Fruit fly (Drosophila melanogaster) whole organism, embryonic: ENCODE results near the gene Shaw.

Experiments used
- Abd-B ChIP-seq: fragments of 200-800 bp; sonication (Bioruptor generic); optimal IDR thresholded peaks from 2 replicates; lab custom pipeline; 2018; ENCODE audit warnings: missing biosample characterization, mild to moderate bottlenecking, missing genetic modification characterization, moderate library complexity
- Atf6 ChIP-seq: fragments of 200-800 bp; sonication (Bioruptor generic); IDR thresholded peaks from 2 replicates; pipeline ENCODE4 v1.3.6; 2022; ENCODE audit warnings: missing biosample characterization, missing genetic modification characterization
- B-H2 ChIP-seq: fragments of 200-800 bp; sonication (Bioruptor generic); optimal IDR thresholded peaks from 2 replicates; lab custom pipeline; 2018; ENCODE audit warnings: missing biosample characterization, mild to moderate bottlenecking, missing genetic modification characterization
- CG10147 ChIP-seq: fragments of 200-800 bp; sonication (Bioruptor generic); optimal IDR thresholded peaks from 2 replicates; lab custom pipeline; 2019; ENCODE audit warnings: missing biosample characterization, mild to moderate bottlenecking, missing genetic modification characterization, moderate library complexity
- CG10209 ChIP-seq: fragments of 200-800 bp; sonication (Bioruptor generic); optimal IDR thresholded peaks from 3 replicates; lab custom pipeline; 2017; ENCODE audit warnings: missing biosample characterization, mild to moderate bottlenecking, missing genetic modification characterization, missing genetic modification reagents
- CG1024 ChIP-seq: fragments of 200-800 bp; sonication (Bioruptor generic); IDR thresholded peaks from 2 replicates; pipeline ENCODE4 v1.3.6; 2022; ENCODE audit warnings: missing biosample characterization, missing genetic modification characterization
- CG11560 ChIP-seq: fragments of 200-800 bp; sonication (Bioruptor generic); IDR thresholded peaks from 3 replicates; pipeline ENCODE4 v1.3.6; 2022; ENCODE audit warnings: missing biosample characterization, missing genetic modification characterization
- CG12236 ChIP-seq: fragments of 200-800 bp; sonication (Bioruptor generic); optimal IDR thresholded peaks from 2 replicates; lab custom pipeline; 2016; ENCODE audit warnings: missing biosample characterization, missing genetic modification characterization
- CG15073 ChIP-seq: fragments of 200-800 bp; sonication (Bioruptor generic); optimal IDR thresholded peaks from 2 replicates; lab custom pipeline; 2016; ENCODE audit warnings: missing biosample characterization, missing genetic modification characterization
- CG18476 ChIP-seq: fragments of 200-800 bp; sonication (Bioruptor generic); optimal IDR thresholded peaks from 2 replicates; lab custom pipeline; 2016; ENCODE audit warnings: missing biosample characterization, mild to moderate bottlenecking, missing genetic modification characterization
- CG2116 ChIP-seq: fragments of 200-800 bp; sonication (Bioruptor generic); optimal IDR thresholded peaks from 3 replicates; lab custom pipeline; 2018; ENCODE audit warnings: missing biosample characterization, mild to moderate bottlenecking, missing genetic modification characterization
- CG31224 ChIP-seq: fragments of 200-800 bp; sonication (Bioruptor generic); IDR thresholded peaks from 2 replicates; pipeline ENCODE4 v1.3.6; 2022; ENCODE audit warnings: missing biosample characterization, missing genetic modification characterization
- CG33213 ChIP-seq: fragments of 200-800 bp; sonication (Bioruptor generic); optimal IDR thresholded peaks from 3 replicates; lab custom pipeline; 2016; ENCODE audit warnings: missing biosample characterization, missing genetic modification characterization
- CG33557 ChIP-seq: fragments of 200-800 bp; sonication (Bioruptor generic); optimal IDR thresholded peaks from 2 replicates; lab custom pipeline; 2019; ENCODE audit warnings: missing biosample characterization, mild to moderate bottlenecking, missing genetic modification characterization, moderate library complexity
- CG3726 ChIP-seq: fragments of 200-800 bp; sonication (Bioruptor generic); IDR thresholded peaks from 3 replicates; pipeline ENCODE4, ENCODE4 v1.3.6; 2022; ENCODE audit warnings: missing biosample characterization, missing genetic modification characterization
- CG6791 ChIP-seq: fragments of 200-800 bp; sonication (Bioruptor generic); IDR thresholded peaks from 3 replicates; pipeline ENCODE4 v1.3.6; 2022; ENCODE audit warnings: missing biosample characterization, missing genetic modification characterization; ENCODE audit not compliant: partially characterized antibody
- CG8290 ChIP-seq, 3 experiments: fragments of 200-800 bp; sonication (Bioruptor generic); optimal IDR thresholded peaks; 2 replicates each; lab custom pipeline; 2016 to 2019; ENCODE audit warnings: missing biosample characterization in 3 of 3, missing genetic modification characterization in 3 of 3, mild to moderate bottlenecking in 2 of 3, moderate library complexity in 1 of 3
- CG9817 ChIP-seq: fragments of 200-800 bp; sonication (Bioruptor generic); optimal IDR thresholded peaks from 2 replicates; lab custom pipeline; 2018; ENCODE audit warnings: missing biosample characterization, mild to moderate bottlenecking, missing genetic modification characterization, moderate library complexity
- CG9932 ChIP-seq: fragments of 200-800 bp; sonication (Bioruptor generic); IDR thresholded peaks from 2 replicates; pipeline ENCODE4 v1.3.6; 2022; ENCODE audit warnings: missing biosample characterization, missing genetic modification characterization
- CHES-1-like ChIP-seq: fragments of 200-800 bp; sonication (Bioruptor generic); optimal IDR thresholded peaks from 2 replicates; lab custom pipeline; 2016; ENCODE audit warnings: missing biosample characterization, missing genetic modification characterization
- Chrac-16 ChIP-seq: fragments of 200-800 bp; sonication (Bioruptor generic); optimal IDR thresholded peaks from 3 replicates; lab custom pipeline; 2016; ENCODE audit warnings: missing biosample characterization, missing genetic modification characterization
- CrebB ChIP-seq: fragments of 200-800 bp; sonication (Bioruptor generic); optimal IDR thresholded peaks from 3 replicates; lab custom pipeline; 2018; ENCODE audit warnings: missing biosample characterization, mild to moderate bottlenecking, missing genetic modification characterization
- Dad ChIP-seq: fragments of 200-800 bp; sonication (Bioruptor generic); optimal IDR thresholded peaks from 3 replicates; lab custom pipeline; 2016; ENCODE audit warnings: missing biosample characterization, missing genetic modification characterization
- Doc2 ChIP-seq: fragments of 200-800 bp; sonication (Bioruptor generic); IDR thresholded peaks from 2 replicates; pipeline ENCODE4 v1.3.6; 2022; ENCODE audit warnings: missing biosample characterization, missing genetic modification characterization
- Doc3 ChIP-seq: fragments of 200-800 bp; sonication (Bioruptor generic); IDR thresholded peaks from 3 replicates; pipeline ENCODE4 v1.3.6; 2022; ENCODE audit warnings: missing biosample characterization, missing genetic modification characterization; ENCODE audit not compliant: partially characterized antibody
- Hmr ChIP-seq: fragments of 200-800 bp; sonication (Bioruptor generic); optimal IDR thresholded peaks from 3 replicates; lab custom pipeline; 2017; ENCODE audit warnings: mild to moderate bottlenecking, missing biosample characterization, missing genetic modification reagents, missing genetic modification characterization
- MTF-1 ChIP-seq: fragments of 200-800 bp; sonication (Bioruptor generic); optimal IDR thresholded peaks from 2 replicates; lab custom pipeline; 2018; ENCODE audit warnings: missing biosample characterization, mild to moderate bottlenecking, missing genetic modification characterization, borderline replicate concordance
- Med ChIP-seq: fragments of 200-800 bp; sonication (Bioruptor generic); peaks from one replicate; lab custom pipeline; 2016; ENCODE audit warnings: missing biosample characterization, missing genetic modification characterization, mild to moderate bottlenecking, inconsistent platforms, moderate library complexity
- NK7.1 ChIP-seq: fragments of 200-800 bp; sonication (Bioruptor generic); optimal IDR thresholded peaks from 3 replicates; lab custom pipeline; 2016; ENCODE audit warnings: missing biosample characterization, missing genetic modification characterization
- aop ChIP-seq: fragments of 200-800 bp; sonication (Bioruptor generic); IDR thresholded peaks from 2 replicates; pipeline ENCODE4 v1.3.6; 2022; ENCODE audit warnings: missing biosample characterization, missing genetic modification characterization
- bab2 ChIP-seq: fragments of 200-800 bp; sonication (Bioruptor generic); optimal IDR thresholded peaks from 2 replicates; lab custom pipeline; 2016; ENCODE audit warnings: missing biosample characterization, missing genetic modification characterization
- bigmax ChIP-seq: fragments of 200-800 bp; sonication (Bioruptor generic); optimal IDR thresholded peaks from 2 replicates; lab custom pipeline; 2018; ENCODE audit warnings: missing biosample characterization, mild to moderate bottlenecking, missing genetic modification characterization
- chif ChIP-seq, 2 experiments: fragments of 200-800 bp; sonication (Bioruptor generic); optimal IDR thresholded peaks; 3 replicates each; lab custom pipeline; 2016; ENCODE audit warnings: missing biosample characterization in 2 of 2, missing genetic modification characterization in 2 of 2
- ci ChIP-seq: fragments of 200-800 bp; sonication (Bioruptor generic); IDR thresholded peaks from 3 replicates; pipeline ENCODE4 v1.3.6; 2022; ENCODE audit warnings: missing biosample characterization, missing genetic modification characterization
- danr ChIP-seq: fragments of 200-800 bp; sonication (Bioruptor generic); IDR thresholded peaks from 2 replicates; pipeline ENCODE4 v1.3.6; 2022; ENCODE audit warnings: missing biosample characterization, missing genetic modification characterization
- grn ChIP-seq: fragments of 200-800 bp; sonication (Bioruptor generic); optimal IDR thresholded peaks from 3 replicates; lab custom pipeline; 2017; ENCODE audit warnings: missing biosample characterization, missing genetic modification characterization
- knrl ChIP-seq: fragments of 200-800 bp; sonication (Bioruptor generic); IDR thresholded peaks from 3 replicates; pipeline ENCODE4 v1.3.6; 2022; ENCODE audit warnings: missing biosample characterization, missing genetic modification characterization; ENCODE audit not compliant: partially characterized antibody
- lbe ChIP-seq: fragments of 200-800 bp; sonication (Bioruptor generic); optimal IDR thresholded peaks from 2 replicates; lab custom pipeline; 2016; ENCODE audit warnings: missing biosample characterization, mild to moderate bottlenecking, missing genetic modification characterization
- maf-S ChIP-seq: fragments of 200-800 bp; sonication (Bioruptor generic); optimal IDR thresholded peaks from 2 replicates; lab custom pipeline; 2016; ENCODE audit warnings: missing biosample characterization, missing genetic modification characterization
- phol ChIP-seq: fragments of 200-800 bp; sonication (Bioruptor generic); optimal IDR thresholded peaks from 3 replicates; lab custom pipeline; 2018; ENCODE audit warnings: missing biosample characterization, mild to moderate bottlenecking, missing genetic modification characterization, moderate library complexity
- prd ChIP-seq, 3 experiments: fragments of >200 bp in 2 of 3; fragments of 200-800 bp in 1 of 3; sonication (Bioruptor generic) in 1 of 3; optimal IDR thresholded peaks in 2 of 3; IDR thresholded peaks in 1 of 3; 2 replicates in 2 of 3; 3 replicates in 1 of 3; pipeline versions ENCODE4 v1.3.6 to Lab custom; 2017 to 2022; ENCODE audit warnings: missing biosample characterization in 1 of 3, missing genetic modification characterization in 1 of 3
- ranshi ChIP-seq: fragments of 200-800 bp; sonication (Bioruptor generic); IDR thresholded peaks from 2 replicates; pipeline ENCODE4 v1.3.6; 2022; ENCODE audit warnings: missing biosample characterization, missing genetic modification characterization
- repo ChIP-seq: fragments of 200-800 bp; sonication (Bioruptor generic); optimal IDR thresholded peaks from 2 replicates; lab custom pipeline; 2016; ENCODE audit warnings: missing biosample characterization, missing genetic modification characterization
- salm ChIP-seq: fragments of 200-800 bp; sonication (Bioruptor generic); optimal IDR thresholded peaks from 2 replicates; lab custom pipeline; 2018; ENCODE audit warnings: missing biosample characterization, mild to moderate bottlenecking, missing genetic modification characterization
- schlank ChIP-seq: fragments of 200-800 bp; sonication (Bioruptor generic); optimal IDR thresholded peaks from 2 replicates; lab custom pipeline; 2018; ENCODE audit warnings: missing biosample characterization, mild to moderate bottlenecking, missing genetic modification characterization
- sens ChIP-seq: fragments of 200-800 bp; sonication (Bioruptor generic); peaks from one replicate; lab custom pipeline; 2016; ENCODE audit warnings: missing biosample characterization, missing genetic modification characterization
- sug ChIP-seq: fragments of 200-800 bp; optimal IDR thresholded peaks from 2 replicates; lab custom pipeline; 2019; ENCODE audit warnings: missing biosample characterization, mild to moderate bottlenecking, missing genetic modification characterization, moderate library complexity
- tin ChIP-seq: fragments of 200-800 bp; sonication (Bioruptor generic); optimal IDR thresholded peaks from 3 replicates; lab custom pipeline; 2016; ENCODE audit warnings: missing biosample characterization, missing genetic modification characterization
- tio ChIP-seq: fragments of 200-800 bp; sonication (Bioruptor generic); optimal IDR thresholded peaks from 2 replicates; lab custom pipeline; 2017; ENCODE audit warnings: missing biosample characterization, missing genetic modification characterization, inconsistent platforms
- trh ChIP-seq: fragments of 200-800 bp; sonication (Bioruptor generic); optimal IDR thresholded peaks from 2 replicates; lab custom pipeline; 2016; ENCODE audit warnings: missing biosample characterization, missing genetic modification characterization

Gene Shaw

DNA sequence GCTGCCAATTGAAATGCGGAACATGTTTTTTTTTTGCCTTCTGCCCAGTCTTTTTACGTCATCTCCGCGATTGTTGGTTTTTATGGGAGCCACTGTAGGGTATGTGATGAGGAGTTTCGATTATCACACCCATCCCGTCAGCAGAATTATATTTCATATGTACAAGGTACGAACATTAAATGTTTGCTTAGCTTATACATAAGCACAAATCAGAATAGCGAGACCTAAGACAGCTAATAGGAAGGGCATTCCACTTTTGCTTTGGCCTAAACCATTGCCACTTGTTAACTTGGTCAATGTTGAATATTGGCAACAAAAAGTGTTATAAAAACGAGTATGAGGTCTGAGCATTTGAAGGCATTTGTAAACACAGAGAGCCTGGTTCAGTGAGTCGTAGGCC is 14.7 kb upstream of the Shaw start, which contains the start of gene CG2816 (continued):
- TF ChIP-seq CG31224 = no peak
- TF ChIP-seq CG33213 (GFP tag; lab: Kevin White, UChicago) = no peak
- no peak for TF ChIP-seq Doc3
- no peak for TF ChIP-seq CG33557 (GFP tag; lab: Kevin White, UChicago)
- TF ChIP-seq phol (tag; lab: Kevin White, UChicago) = no peak
- no peak for TF ChIP-seq CG18476 (GFP tag; lab: Kevin White, UChicago)
- TF ChIP-seq danr (GFP tag; lab: Robert Waterston, UW) = no peak
- TF ChIP-seq ranshi (GFP tag; lab: Robert Waterston, UW) = no peak; the same call in 1 of the 2 replicates
- TF ChIP-seq Hmr (GFP tag; lab: Kevin White, UChicago) = peak; percentile 80
- peak; percentile 64; the same call in 1 of the 3 replicates for TF ChIP-seq CG3726 (GFP tag; lab: Robert Waterston, UW)
- peak; percentile 75 for TF ChIP-seq CG11560 (tag; lab: Robert Waterston, UW)
- peak; percentile 65 for TF ChIP-seq Abd-B (GFP tag; lab: Kevin White, UChicago)
- peak; percentile 86 for TF ChIP-seq lbe (GFP tag; lab: Kevin White, UChicago)
- no peak for TF ChIP-seq CG12236
- TF ChIP-seq NK7.1 (GFP tag; lab: Kevin White, UChicago) = peak; percentile 18
- peak; percentile 54 for TF ChIP-seq CG10209 (GFP tag; lab: Kevin White, UChicago)
- TF ChIP-seq ci = no peak
- peak; percentile 0 for TF ChIP-seq bab2
- TF ChIP-seq knrl (GFP tag; lab: Robert Waterston, UW) = no peak
- no peak for TF ChIP-seq prd (optimal IDR thresholded peaks at IDR 0.05; lab: Kevin White, UChicago)
- TF ChIP-seq prd (GFP tag; IDR thresholded peaks at IDR 0.05; lab: Robert Waterston, UW) = no peak; the same call in 2 of the 3 replicates
- no peak for TF ChIP-seq bigmax
- TF ChIP-seq CG9932 (GFP tag; lab: Robert Waterston, UW) = peak; percentile 98
- TF ChIP-seq sens = peak; percentile 78
- TF ChIP-seq Doc2 (GFP tag; lab: Robert Waterston, UW) = no peak
- no peak for TF ChIP-seq CG2116
- TF ChIP-seq Atf6 = peak; percentile 68
- peak; percentile 36 for TF ChIP-seq tio
- TF ChIP-seq Dad (GFP tag; lab: Kevin White, UChicago) = peak; percentile 2
- TF ChIP-seq grn (GFP tag; lab: Kevin White, UChicago) = no peak
- peak; percentile 91 for TF ChIP-seq CG9817 (tag; lab: Kevin White, UChicago)
- no peak for TF ChIP-seq CG8290 (GFP tag; optimal IDR thresholded peaks at IDR 0.05; lab: Kevin White, UChicago)
- peak in 1 of 2 experiments; percentile 83 for TF ChIP-seq CG8290 (tag; optimal IDR thresholded peaks at IDR 0.05; lab: Kevin White, UChicago)
- TF ChIP-seq schlank (tag; lab: Kevin White, UChicago) = peak; percentile 68
- TF ChIP-seq Chrac-16 (GFP tag; lab: Kevin White, UChicago) = peak; percentile 60
- no peak for TF ChIP-seq MTF-1 (GFP tag; lab: Kevin White, UChicago)
- TF ChIP-seq CG1024 (GFP tag; lab: Robert Waterston, UW) = no peak
- no peak for TF ChIP-seq aop (GFP tag; lab: Robert Waterston, UW)
- TF ChIP-seq sug (tag; lab: Kevin White, UChicago) = peak; percentile 59
- no peak for TF ChIP-seq CG6791 (GFP tag; lab: Robert Waterston, UW)
- TF ChIP-seq repo (GFP tag; lab: Kevin White, UChicago) = peak; percentile 16
- peak; percentile 91 for TF ChIP-seq Med
- no peak for TF ChIP-seq CG10147 (GFP tag; lab: Kevin White, UChicago)
- TF ChIP-seq chif (GFP tag; optimal IDR thresholded peaks at IDR 0.05; lab: Kevin White, UChicago) = peak; percentile 11 to 75
- peak; percentile 53 for TF ChIP-seq tin
- no peak for TF ChIP-seq B-H2
- peak; percentile 84 for TF ChIP-seq maf-S (GFP tag; lab: Kevin White, UChicago)
- peak; percentile 79 for TF ChIP-seq CHES-1-like
- TF ChIP-seq CG15073 = no peak
- TF ChIP-seq salm (tag; lab: Kevin White, UChicago) = no peak
- TF ChIP-seq trh = no peak
- TF ChIP-seq CrebB (tag; lab: Kevin White, UChicago) = peak; percentile 70
